Worm (Caenorhabditis elegans) whole organism, L4 larva: ENCODE results near the gene math-16.

ENCODE experiments used
- D1046.2 ChIP-seq: fragments of 200-800 bp; sonication (Bioruptor generic); IDR thresholded peaks from 2 replicates; pipeline ENCODE4 v1.3.6; 2022; ENCODE audit warnings: missing genetic modification characterization, missing compliant biosample characterization
- F37D6.2 ChIP-seq: sonication (generic microtip); optimal IDR thresholded peaks from 2 replicates; lab custom pipeline; 2016; ENCODE audit warnings: mild to moderate bottlenecking, missing genetic modification characterization, missing compliant biosample characterization
- F49E8.2 ChIP-seq: sonication (generic microtip); optimal IDR thresholded peaks from 2 replicates; lab custom pipeline; 2016; ENCODE audit warnings: missing compliant biosample characterization, mild to moderate bottlenecking, missing genetic modification characterization, borderline replicate concordance
- Y105C5A.15 ChIP-seq: fragments of 200-800 bp; sonication (Bioruptor generic); IDR thresholded peaks from 2 replicates; pipeline ENCODE4 v1.3.6; 2022; ENCODE audit warnings: missing genetic modification characterization, missing compliant biosample characterization
- Y75B8A.6 ChIP-seq: fragments of 200-800 bp; sonication (Bioruptor generic); IDR thresholded peaks from 2 replicates; pipeline ENCODE4 v1.3.6; 2022; ENCODE audit warnings: missing genetic modification reagents, missing genetic modification characterization, missing compliant biosample characterization
- ZK337.2 ChIP-seq: fragments of 200-800 bp; sonication (Bioruptor generic); IDR thresholded peaks from 2 replicates; pipeline ENCODE4 v1.3.6; 2022; ENCODE audit warnings: missing genetic modification reagents, missing genetic modification characterization, missing compliant biosample characterization
- aha-1 ChIP-seq: fragments of 150-350 bp; peaks from one replicate; lab custom pipeline; 2014; ENCODE audit warnings: missing biosample characterization, missing genetic modification characterization
- ama-1 ChIP-seq: fragments of 150-350 bp; optimal IDR thresholded peaks from 2 replicates; lab custom pipeline; 2014; ENCODE audit warnings: inconsistent platforms, mixed read lengths
- attf-4 ChIP-seq: sonication (generic microtip); optimal IDR thresholded peaks from 3 replicates; lab custom pipeline; 2017; ENCODE audit warnings: missing biosample characterization, missing genetic modification characterization
- ceh-20 ChIP-seq: fragments of 200-800 bp; sonication (Bioruptor generic); IDR thresholded peaks from 2 replicates; pipeline ENCODE4 v1.3.6; 2022; ENCODE audit warnings: missing genetic modification reagents, missing genetic modification characterization, missing compliant biosample characterization
- ceh-82 ChIP-seq: sonication (generic microtip); optimal IDR thresholded peaks from 2 replicates; lab custom pipeline; 2017; ENCODE audit warnings: missing biosample characterization, missing genetic modification characterization
- daf-19 ChIP-seq: fragments of 200-800 bp; sonication (Bioruptor generic); conservative IDR thresholded peaks from 2 replicates; pipeline ENCODE4 v1.3.6; 2022; ENCODE audit warnings: missing genetic modification characterization, missing compliant biosample characterization
- egl-27 ChIP-seq: sonication (generic microtip); optimal IDR thresholded peaks from 3 replicates; lab custom pipeline; 2017; ENCODE audit warnings: missing biosample characterization, missing genetic modification reagents, missing genetic modification characterization
- egl-43 ChIP-seq: fragments of 200-800 bp; sonication (Bioruptor generic); IDR thresholded peaks from 2 replicates; pipeline ENCODE4 v1.3.6; 2022; ENCODE audit warnings: missing genetic modification reagents, missing genetic modification characterization, missing compliant biosample characterization
- fos-1 ChIP-seq: fragments of 150-350 bp; optimal IDR thresholded peaks from 2 replicates; lab custom pipeline; 2014; ENCODE audit warnings: missing biosample characterization, missing genetic modification characterization
- gei-8 ChIP-seq: fragments of 200-800 bp; sonication (Bioruptor generic); optimal IDR thresholded peaks from 2 replicates; lab custom pipeline; 2018; ENCODE audit warnings: mild to moderate bottlenecking, missing genetic modification characterization, missing compliant biosample characterization
- hlh-11 ChIP-seq: fragments of 200-800 bp; sonication (Bioruptor generic); optimal IDR thresholded peaks from 2 replicates; lab custom pipeline; 2018; ENCODE audit warnings: mild to moderate bottlenecking, missing genetic modification characterization, missing compliant biosample characterization
- hlh-30 ChIP-seq: sonication (generic microtip); optimal IDR thresholded peaks from 2 replicates; lab custom pipeline; 2017; ENCODE audit warnings: antibody characterized with exemption, mild to moderate bottlenecking, missing genetic modification characterization, missing compliant biosample characterization; ENCODE audit not compliant: insufficient read depth
- hmg-1.1 ChIP-seq: fragments of 200-800 bp; sonication (Bioruptor generic); IDR thresholded peaks from 2 replicates; pipeline ENCODE4 v1.3.6; 2022; ENCODE audit warnings: missing genetic modification reagents, missing genetic modification characterization, missing compliant biosample characterization
- jun-1 ChIP-seq: fragments of 150-350 bp; optimal IDR thresholded peaks from 2 replicates; lab custom pipeline; 2014; ENCODE audit warnings: missing biosample characterization, missing genetic modification reagents, missing genetic modification characterization
- lin-13 ChIP-seq: fragments of 150-350 bp; optimal IDR thresholded peaks from 2 replicates; lab custom pipeline; 2014; ENCODE audit warnings: missing biosample characterization, missing genetic modification reagents, missing genetic modification characterization
- lin-15B ChIP-seq: fragments of 150-350 bp; sonication (generic microtip); optimal IDR thresholded peaks from 3 replicates; lab custom pipeline; 2014; ENCODE audit warnings: missing biosample characterization, missing genetic modification characterization
- lin-39 ChIP-seq: fragments of 150-350 bp; optimal IDR thresholded peaks from 2 replicates; lab custom pipeline; 2014; ENCODE audit warnings: missing biosample characterization, missing genetic modification reagents, missing genetic modification characterization
- madf-5 ChIP-seq, 2 experiments: fragments of 200-800 bp; sonication (Bioruptor generic); IDR thresholded peaks; 2 replicates each; pipeline ENCODE4 v1.3.6; 2022; ENCODE audit warnings: missing compliant biosample characterization in 2 of 2, missing genetic modification characterization in 2 of 2
- mdl-1 ChIP-seq, 2 experiments: fragments of 150-350 bp in 1 of 2; sonication (generic microtip) in 1 of 2; optimal IDR thresholded peaks; 2 replicates each; lab custom pipeline; 2014 to 2017; ENCODE audit warnings: missing biosample characterization in 2 of 2, missing genetic modification characterization in 2 of 2
- mxl-3 ChIP-seq: fragments of 200-800 bp; sonication (Bioruptor generic); optimal IDR thresholded peaks from 2 replicates; lab custom pipeline; 2018; ENCODE audit warnings: mild to moderate bottlenecking, missing genetic modification characterization, missing compliant biosample characterization
- nhr-10 ChIP-seq: fragments of 150-350 bp; optimal IDR thresholded peaks from 2 replicates; lab custom pipeline; 2014; ENCODE audit warnings: missing biosample characterization, missing genetic modification characterization
- nhr-11 ChIP-seq: fragments of 150-350 bp; optimal IDR thresholded peaks from 2 replicates; lab custom pipeline; 2014; ENCODE audit warnings: missing biosample characterization, missing genetic modification characterization
- nhr-41 ChIP-seq: fragments of 200-800 bp; sonication (Bioruptor generic); IDR thresholded peaks from 2 replicates; pipeline ENCODE4 v1.3.6; 2022; ENCODE audit warnings: missing genetic modification reagents, missing genetic modification characterization, missing compliant biosample characterization
- nhr-42 ChIP-seq: fragments of 200-800 bp; sonication (Bioruptor generic); IDR thresholded peaks from 2 replicates; pipeline ENCODE4 v1.3.6; 2022; ENCODE audit warnings: missing genetic modification characterization, missing compliant biosample characterization
- nhr-48 ChIP-seq: sonication (generic microtip); optimal IDR thresholded peaks from 2 replicates; lab custom pipeline; 2016; ENCODE audit warnings: mild to moderate bottlenecking, missing genetic modification characterization, missing compliant biosample characterization
- nhr-76 ChIP-seq: fragments of 150-350 bp; optimal IDR thresholded peaks from 2 replicates; lab custom pipeline; 2014; ENCODE audit warnings: missing biosample characterization, missing genetic modification characterization
- pha-4 ChIP-seq, 2 experiments: fragments of 150-350 bp in 1 of 2; fragments of 200-800 bp in 1 of 2; sonication (Bioruptor generic) in 1 of 2; IDR thresholded peaks in 1 of 2; optimal IDR thresholded peaks in 1 of 2; 2 replicates each; pipeline versions ENCODE4 v1.3.6 to Lab custom; 2014 to 2022; ENCODE audit warnings: missing genetic modification characterization in 2 of 2, missing genetic modification reagents in 2 of 2, missing biosample characterization in 1 of 2, missing compliant biosample characterization in 1 of 2
- php-3 ChIP-seq: fragments of 200-800 bp; sonication (Bioruptor generic); IDR thresholded peaks from 2 replicates; pipeline ENCODE4 v1.3.6; 2022; ENCODE audit warnings: missing genetic modification reagents, missing genetic modification characterization, missing compliant biosample characterization
- pqm-1 ChIP-seq: sonication (generic microtip); optimal IDR thresholded peaks from 2 replicates; lab custom pipeline; 2017; ENCODE audit warnings: missing biosample characterization, missing genetic modification characterization
- sdz-12 ChIP-seq: fragments of 200-800 bp; sonication (Bioruptor generic); optimal IDR thresholded peaks from 2 replicates; lab custom pipeline; 2018; ENCODE audit warnings: mild to moderate bottlenecking, missing genetic modification characterization, missing compliant biosample characterization
- set-16 ChIP-seq: fragments of 200-800 bp; sonication (Bioruptor generic); IDR thresholded peaks from 2 replicates; pipeline ENCODE4 v1.3.6; 2022; ENCODE audit warnings: missing genetic modification reagents, missing genetic modification characterization, missing compliant biosample characterization
- skn-1 ChIP-seq: fragments of 150-350 bp; optimal IDR thresholded peaks from 2 replicates; lab custom pipeline; 2014; ENCODE audit warnings: missing biosample characterization, missing genetic modification characterization
- snpc-4 ChIP-seq: fragments of 150-350 bp; optimal IDR thresholded peaks from 2 replicates; lab custom pipeline; 2014; ENCODE audit warnings: missing biosample characterization, missing genetic modification characterization
- spr-1 ChIP-seq: sonication (generic microtip); optimal IDR thresholded peaks from 2 replicates; lab custom pipeline; 2016; ENCODE audit warnings: mild to moderate bottlenecking, missing genetic modification characterization, missing compliant biosample characterization
- spr-3 ChIP-seq: fragments of 200-800 bp; sonication (Bioruptor generic); optimal IDR thresholded peaks from 2 replicates; lab custom pipeline; 2018; ENCODE audit warnings: mild to moderate bottlenecking, missing genetic modification characterization, missing compliant biosample characterization
- tra-1 ChIP-seq: fragments of 200-800 bp; sonication (Bioruptor generic); IDR thresholded peaks from 2 replicates; pipeline ENCODE4 v1.3.6; 2022; ENCODE audit warnings: missing genetic modification reagents, missing genetic modification characterization, missing compliant biosample characterization
- unc-130 ChIP-seq: sonication (generic microtip); optimal IDR thresholded peaks from 2 replicates; lab custom pipeline; 2016; ENCODE audit warnings: missing genetic modification reagents, missing genetic modification characterization, missing compliant biosample characterization
- zip-11 ChIP-seq: fragments of 200-800 bp; sonication (Bioruptor generic); IDR thresholded peaks from 2 replicates; pipeline ENCODE4 v1.3.6; 2022; ENCODE audit warnings: missing genetic modification characterization, missing compliant biosample characterization
- zip-2 ChIP-seq: fragments of 150-350 bp; optimal IDR thresholded peaks from 2 replicates; lab custom pipeline; 2014; ENCODE audit warnings: missing biosample characterization, missing genetic modification characterization
- ztf-7 ChIP-seq: fragments of 150-350 bp; optimal IDR thresholded peaks from 2 replicates; lab custom pipeline; 2014; ENCODE audit warnings: missing biosample characterization, missing genetic modification characterization

math-16 gene

DNA sequence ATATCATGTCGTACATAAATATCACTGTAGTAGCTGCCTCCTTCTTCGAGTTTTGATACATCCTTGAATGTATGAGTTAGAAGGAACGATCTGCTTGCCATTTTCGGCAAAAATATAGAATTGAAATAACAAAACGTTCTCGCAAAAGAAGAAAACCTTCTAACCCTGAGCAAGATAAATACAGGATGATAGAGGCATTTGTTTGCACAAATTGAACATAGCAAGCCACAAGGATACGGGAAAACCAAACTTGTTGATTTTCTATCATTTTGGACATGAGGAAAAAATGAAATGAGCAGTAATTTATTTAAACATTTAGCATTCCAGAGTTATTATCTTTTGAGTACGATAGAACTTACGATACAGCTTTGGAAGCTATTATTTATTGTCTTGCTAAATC lies 10.5 kb upstream of the math-16 start, which contains the start of gene math-8:
Gene math-8, minus strand, starts transcription at position 101 of the 400 bp plus-strand sequence.
- TF ChIP-seq ceh-82 (tag; lab: Kevin White, UChicago): no peak
- no peak for TF ChIP-seq nhr-10 (tag; lab: Kevin White, UChicago)
- no peak for TF ChIP-seq ZK337.2
- no peak for TF ChIP-seq spr-1 (tag; lab: Kevin White, UChicago)
- no peak for TF ChIP-seq egl-27
- TF ChIP-seq sdz-12: no peak
- TF ChIP-seq pha-4 (GFP tag; IDR thresholded peaks at IDR 0.05; lab: Robert Waterston, UW): no peak
- no peak for TF ChIP-seq pha-4 (tag; optimal IDR thresholded peaks at IDR 0.05; lab: Kevin White, UChicago)
- TF ChIP-seq php-3: no peak
- no peak for TF ChIP-seq nhr-76 (tag; lab: Kevin White, UChicago)
- TF ChIP-seq egl-43 (GFP tag; lab: Robert Waterston, UW): no peak
- TF ChIP-seq aha-1 (tag; lab: Kevin White, UChicago): no peak
- TF ChIP-seq lin-13 (GFP tag; lab: Kevin White, UChicago): no peak
- no peak for TF ChIP-seq unc-130 (GFP tag; lab: Kevin White, UChicago)
- no peak for TF ChIP-seq lin-39 (tag; lab: Kevin White, UChicago)
- no peak for TF ChIP-seq jun-1 (tag; lab: Kevin White, UChicago)
- TF ChIP-seq lin-15B (tag; lab: Kevin White, UChicago): no peak
- no peak for TF ChIP-seq pqm-1 (tag; lab: Kevin White, UChicago)
- TF ChIP-seq, all 104 proteins: peak for 0

ce11 chrII:1886379-1886778 lies 7.8 kb upstream of the math-16 start, which contains the start of gene math-7:
math-7 (minus strand) TSS chrII:1886479.
- TF ChIP-seq daf-19 (GFP tag; lab: Robert Waterston, UW) (no peak), nhr-11 (tag; lab: Kevin White, UChicago) (no peak), unc-130 (GFP tag; lab: Kevin White, UChicago) (no peak), spr-3 (GFP tag; lab: Kevin White, UChicago) (no peak), nhr-48 (tag; lab: Kevin White, UChicago) (no peak), F49E8.2 (tag; lab: Kevin White, UChicago) (no peak)

DNA sequence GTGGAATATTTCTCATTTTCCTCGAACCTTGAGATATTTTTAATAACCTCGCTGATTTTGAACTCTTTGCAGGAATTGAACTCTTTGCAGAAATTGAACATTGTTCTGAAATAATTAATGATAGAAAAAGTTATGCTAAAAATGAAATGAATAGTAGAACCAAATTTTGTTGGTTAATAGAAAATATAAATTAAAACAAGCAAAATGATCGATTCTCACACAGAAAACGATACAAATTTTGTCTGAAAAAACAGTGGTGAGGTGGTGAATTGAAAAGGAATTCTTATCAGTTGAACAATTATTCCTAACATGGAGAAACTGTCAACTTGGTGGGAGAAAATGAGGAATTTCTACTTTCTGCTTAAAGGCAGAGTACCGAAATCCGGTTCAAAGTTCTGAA lies 6.1 kb upstream of the math-16 start, which contains the start of gene math-6:
Gene math-6, minus strand, starts transcription at position 101 of the 400 bp plus-strand sequence.
- TF ChIP-seq Y105C5A.15 (GFP tag; lab: Robert Waterston, UW): no peak
- TF ChIP-seq attf-4 (tag; lab: Kevin White, UChicago): no peak
- TF ChIP-seq lin-39 (tag; lab: Kevin White, UChicago): no peak
- TF ChIP-seq fos-1 (tag; lab: Kevin White, UChicago): no peak
- no peak for TF ChIP-seq hlh-11 (tag; lab: Kevin White, UChicago)
- TF ChIP-seq mxl-3 (GFP tag; lab: Kevin White, UChicago): no peak
- TF ChIP-seq lin-13 (GFP tag; lab: Kevin White, UChicago): no peak
- TF ChIP-seq hmg-1.1 (GFP tag; lab: Robert Waterston, UW): no peak
- no peak for TF ChIP-seq skn-1 (tag; lab: Kevin White, UChicago)
- no peak for TF ChIP-seq gei-8 (GFP tag; lab: Kevin White, UChicago)
- TF ChIP-seq ama-1 (lab: Kevin White, UChicago): no peak
- no peak for TF ChIP-seq spr-1 (tag; lab: Kevin White, UChicago)
- no peak for TF ChIP-seq pqm-1 (tag; lab: Kevin White, UChicago)
- TF ChIP-seq nhr-76 (tag; lab: Kevin White, UChicago): no peak
- TF ChIP-seq nhr-42 (GFP tag; lab: Robert Waterston, UW): no peak
- no peak for TF ChIP-seq F37D6.2 (tag; lab: Kevin White, UChicago)
- TF ChIP-seq tra-1 (GFP tag; lab: Robert Waterston, UW): no peak

- TF ChIP-seq hlh-30 (tag; lab: Kevin White, UChicago) (no peak), set-16 (GFP tag; lab: Robert Waterston, UW) (no peak), sdz-12 (no peak), zip-11 (GFP tag; lab: Robert Waterston, UW) (no peak), D1046.2 (GFP tag; lab: Robert Waterston, UW) (no peak), madf-5 (GFP tag; IDR thresholded peaks at IDR 0.05; lab: Robert Waterston, UW) (no peak), F49E8.2 (tag; lab: Kevin White, UChicago) (no peak), F37D6.2 (tag; lab: Kevin White, UChicago) (no peak), attf-4 (tag; lab: Kevin White, UChicago) (no peak), snpc-4 (tag; lab: Kevin White, UChicago) (no peak), zip-2 (tag; lab: Kevin White, UChicago) (no peak), Y75B8A.6 (no peak), mdl-1 (tag; optimal IDR thresholded peaks at IDR 0.05; lab: Kevin White, UChicago) (no peak), ztf-7 (tag; lab: Kevin White, UChicago) (no peak), nhr-41 (GFP tag; lab: Robert Waterston, UW) (no peak), ceh-20 (GFP tag; lab: Robert Waterston, UW) (no peak), ama-1 (lab: Kevin White, UChicago) (no peak)
Measured at ce11 chrII:1882705-1883104, 4.1 kb upstream of the math-16 start, which contains the start of gene math-5. math-5 (minus strand) TSS chrII:1882805.
